Fruit fly (Drosophila melanogaster): Measurements from ENCODE around the gene CG8664.

The CG8664 gene

DNA sequence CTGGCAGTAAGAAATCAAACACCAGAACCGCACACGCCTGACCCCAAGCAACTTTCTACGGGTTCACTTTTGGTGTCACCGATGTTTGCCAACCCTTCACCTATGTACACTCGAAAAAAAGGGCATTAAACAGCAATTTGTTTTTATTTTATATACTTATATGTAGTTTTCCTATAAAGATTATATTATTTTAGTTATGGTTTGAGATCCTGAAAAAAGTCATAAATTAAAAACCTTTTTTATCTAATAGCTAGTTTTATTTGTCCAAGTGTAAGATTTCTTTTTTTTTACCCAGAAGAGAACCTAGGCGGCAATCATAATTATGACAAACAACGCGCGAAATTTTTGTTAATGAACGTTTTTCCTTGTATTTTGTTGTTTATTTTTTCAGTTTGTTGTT lies 10.9 kb upstream of the CG8664 start (continued):
- TF ChIP-seq CG31388 (GFP tag; optimal IDR thresholded peaks at IDR 0.05) (no peak), bsh (GFP tag; optimal IDR thresholded peaks at IDR 0.05) (peak in 1 of 2 experiments; percentile 57), fd3F (GFP tag; optimal IDR thresholded peaks at IDR 0.05) (peak; percentile 59), CG32772 (GFP tag; IDR thresholded peaks at IDR 0.05) (0 out of 2 replicates have a peak, but pooled peaks have one; percentile 30), CG10147 (GFP tag; optimal IDR thresholded peaks at IDR 0.05) (no peak), CG17359 (tag; optimal IDR thresholded peaks at IDR 0.05) (peak; percentile 69), ttk (GFP tag; IDR thresholded peaks at IDR 0.05) (no peak), CG6765 (GFP tag; optimal IDR thresholded peaks at IDR 0.05) (peak; percentile 22), CG10267 (tag; optimal IDR thresholded peaks at IDR 0.05) (peak; percentile 52), Pdp1 (GFP tag; optimal IDR thresholded peaks at IDR 0.05) (no peak), row (GFP tag; IDR thresholded peaks at IDR 0.05) (peak; percentile 42; the same call in 1 of the 3 replicates), MTF-1 (GFP tag; optimal IDR thresholded peaks at IDR 0.05; ENCODE audit: borderline replicate concordance) (no peak), CoRest (tag; optimal IDR thresholded peaks at IDR 0.05) (peak; percentile 20), CG1602 (GFP tag; optimal IDR thresholded peaks at IDR 0.05) (no peak), CG9215 (GFP tag; IDR thresholded peaks at IDR 0.05) (peak; percentile 48), lbe (GFP tag; optimal IDR thresholded peaks at IDR 0.05) (no peak), CG4707 (GFP tag; optimal IDR thresholded peaks at IDR 0.05) (no peak), CG15601 (tag; optimal IDR thresholded peaks at IDR 0.05) (peak; percentile 24), tio (GFP tag; optimal IDR thresholded peaks at IDR 0.05) (peak; percentile 37), Elba2 (GFP tag; optimal IDR thresholded peaks at IDR 0.05) (no peak), bcd (GFP tag; optimal IDR thresholded peaks at IDR 0.05) (peak; percentile 49), her (GFP tag; optimal IDR thresholded peaks at IDR 0.05) (no peak), CG42726 (GFP tag; IDR thresholded peaks at IDR 0.05; ENCODE audit: partially characterized antibody) (no peak), GATAe (GFP tag; conservative IDR thresholded peaks at IDR 0.05) (no peak), CG13296 (GFP tag; optimal IDR thresholded peaks at IDR 0.05) (peak; percentile 52), otp (GFP tag; IDR thresholded peaks at IDR 0.05) (0 out of 3 replicates have a peak, but pooled peaks have one; percentile 41), CG18476 (GFP tag; optimal IDR thresholded peaks at IDR 0.05) (peak; percentile 11), Atf6 (GFP tag; IDR thresholded peaks at IDR 0.05) (peak; percentile 44; the same call in 1 of the 2 replicates), Asciz (GFP tag; optimal IDR thresholded peaks at IDR 0.05) (peak; percentile 52), sima (GFP tag; optimal IDR thresholded peaks at IDR 0.05) (no peak), CG10366 (GFP tag; IDR thresholded peaks at IDR 0.05) (peak; percentile 37; the same call in 1 of the 2 replicates), CG8290 (GFP tag; optimal IDR thresholded peaks at IDR 0.05) (no peak), CG8290 (tag; optimal IDR thresholded peaks at IDR 0.05) (no peak), Neu2 (GFP tag; optimal IDR thresholded peaks at IDR 0.05; ENCODE audit: borderline replicate concordance) (no peak), CG4424 (GFP tag; optimal IDR thresholded peaks at IDR 0.05) (peak; percentile 39), CG6272 (GFP tag; IDR thresholded peaks at IDR 0.05) (no peak), lola (GFP tag; optimal IDR thresholded peaks at IDR 0.05) (peak in 1 of 3 experiments; percentile 10), Antp (GFP tag; optimal IDR thresholded peaks at IDR 0.05) (no peak), CG34224 (GFP tag; IDR thresholded peaks at IDR 0.05; ENCODE audit: partially characterized antibody) (no peak), fd102C (GFP tag; optimal IDR thresholded peaks at IDR 0.05) (no peak), lab (GFP tag; optimal IDR thresholded peaks at IDR 0.05) (peak; percentile 65), CG17328 (GFP tag; IDR thresholded peaks at IDR 0.05) (0 out of 2 replicates have a peak, but pooled peaks have one; percentile 57), Nf-YC (tag; optimal IDR thresholded peaks at IDR 0.05) (peak; percentile 5), CG14965 (GFP tag; optimal IDR thresholded peaks at IDR 0.05; ENCODE audit: borderline replicate concordance) (no peak), CG7556 (GFP tag; optimal IDR thresholded peaks at IDR 0.05) (peak; percentile 20), ac (GFP tag; optimal IDR thresholded peaks at IDR 0.05) (no peak), CG6654 (GFP tag; optimal IDR thresholded peaks at IDR 0.05) (no peak), Chrac-16 (GFP tag; optimal IDR thresholded peaks at IDR 0.05) (peak; percentile 27), CG7963 (GFP tag; IDR thresholded peaks at IDR 0.05; ENCODE audit: partially characterized antibody) (no peak), Dref (GFP tag; IDR thresholded peaks at IDR 0.05) (no peak)
